Worm (Caenorhabditis elegans) whole organism, dauer: ENCODE data around the gene mod-1.
"Not testable (repeated sequence)": the region's sequence is repeated elsewhere in the genome, so short reads cannot be mapped to it uniquely, and the experiment has no call there.

ENCODE experiments used
- unc-62 ChIP-seq: sonication (generic microtip); optimal IDR thresholded peaks from 2 replicates; lab custom pipeline; 2017; ENCODE audit warnings: missing biosample characterization, missing genetic modification reagents, missing genetic modification characterization

mod-1 gene

DNA sequence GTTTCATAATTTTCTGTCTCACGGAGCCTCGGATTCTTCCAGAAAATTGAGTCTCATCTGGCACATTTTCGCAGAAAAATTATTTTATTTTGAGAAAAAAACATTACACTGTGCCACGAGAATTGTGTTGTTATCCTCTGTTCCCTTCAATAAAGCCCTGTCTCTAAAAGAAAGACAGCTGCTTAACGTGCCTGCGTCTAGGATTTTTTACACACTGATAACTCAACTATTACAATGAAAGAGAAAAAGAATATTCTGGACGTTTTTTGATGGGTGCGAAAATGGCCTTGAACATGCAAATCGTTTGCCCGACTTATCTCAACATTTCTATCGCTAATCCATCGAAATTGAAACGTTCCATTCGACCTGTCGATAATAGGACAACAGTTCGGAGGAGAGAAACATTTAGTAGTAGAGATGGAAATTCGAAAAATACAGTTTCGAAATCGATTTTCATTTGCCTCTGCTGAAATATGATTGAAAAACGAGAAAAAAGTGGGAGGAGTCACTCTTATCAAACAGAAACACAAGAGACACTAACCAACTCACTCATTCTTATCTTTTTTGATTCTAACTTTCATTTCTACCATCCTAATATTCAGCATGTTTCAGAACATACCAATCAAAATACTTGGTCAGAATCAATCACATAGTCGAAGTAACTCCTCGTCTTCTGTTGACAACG, 23.1 kb upstream of the mod-1 start:
- TF ChIP-seq unc-62 (GFP tag; lab: Kevin White, UChicago): no peak

DNA sequence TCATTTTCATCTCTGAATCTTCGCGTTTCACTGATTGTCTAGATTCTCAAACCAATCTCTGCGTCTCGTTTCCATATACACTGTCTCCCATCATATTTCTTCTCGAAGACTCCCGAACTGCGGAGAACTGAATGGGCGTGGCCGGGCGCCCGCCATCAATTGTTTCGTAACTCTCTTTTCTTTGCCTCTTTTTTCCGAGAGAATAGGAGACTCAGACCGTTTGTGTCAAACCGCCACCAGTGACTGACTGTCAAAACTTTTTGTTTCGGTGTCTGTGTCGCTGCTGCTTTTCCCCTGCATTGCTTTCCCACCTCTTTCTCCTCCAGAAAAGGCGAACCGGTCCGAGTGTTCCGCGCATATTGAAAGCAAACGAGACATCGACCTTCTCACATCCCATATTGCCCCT, 22.3 kb upstream of the mod-1 start, which contains the start of gene unc-23:
Gene unc-23 (plus strand): TSS at position 176 of the 406 bp plus-strand sequence.
- no peak for TF ChIP-seq unc-62 (GFP tag; lab: Kevin White, UChicago)

DNA sequence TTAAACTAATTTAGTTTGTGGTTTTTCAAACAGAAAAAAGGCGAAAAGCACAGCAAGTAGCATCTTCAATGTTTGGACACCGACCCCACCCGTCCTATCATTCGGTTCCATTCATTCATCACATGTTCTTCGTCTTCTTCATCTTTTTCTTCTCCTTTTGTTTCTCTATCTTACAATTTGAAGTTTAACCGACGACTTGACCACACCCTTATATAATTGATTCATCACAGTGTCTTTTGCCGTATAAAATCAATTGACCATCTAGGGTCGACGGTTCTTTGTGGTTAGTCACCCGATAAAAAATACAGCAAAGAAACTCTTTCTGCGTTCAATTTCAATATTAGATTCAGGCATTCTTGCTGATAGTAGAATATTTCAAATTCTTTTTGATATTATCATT, 21.3 kb upstream of the mod-1 start:
- no peak for TF ChIP-seq unc-62 (GFP tag; lab: Kevin White, UChicago)

DNA sequence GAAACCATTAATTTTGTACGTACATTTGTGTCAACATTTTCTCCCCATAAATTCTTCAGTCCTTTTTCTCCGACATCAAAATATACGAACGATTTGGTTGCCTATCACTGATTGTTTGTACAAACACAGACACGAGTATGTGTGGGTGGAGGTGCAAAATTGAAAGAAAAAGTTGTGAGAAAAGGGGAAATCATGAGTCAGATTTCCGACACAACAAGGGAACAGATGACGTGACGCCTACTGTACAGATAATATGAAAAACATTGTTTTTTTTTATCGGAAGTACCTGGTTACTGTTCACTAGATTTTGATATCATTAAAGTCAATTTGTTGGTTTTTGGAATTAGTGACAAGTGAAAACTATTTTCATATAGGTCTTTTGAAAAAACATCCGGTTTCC, 20.4 kb upstream of the mod-1 start:
- no peak for TF ChIP-seq unc-62 (GFP tag; lab: Kevin White, UChicago)

DNA sequence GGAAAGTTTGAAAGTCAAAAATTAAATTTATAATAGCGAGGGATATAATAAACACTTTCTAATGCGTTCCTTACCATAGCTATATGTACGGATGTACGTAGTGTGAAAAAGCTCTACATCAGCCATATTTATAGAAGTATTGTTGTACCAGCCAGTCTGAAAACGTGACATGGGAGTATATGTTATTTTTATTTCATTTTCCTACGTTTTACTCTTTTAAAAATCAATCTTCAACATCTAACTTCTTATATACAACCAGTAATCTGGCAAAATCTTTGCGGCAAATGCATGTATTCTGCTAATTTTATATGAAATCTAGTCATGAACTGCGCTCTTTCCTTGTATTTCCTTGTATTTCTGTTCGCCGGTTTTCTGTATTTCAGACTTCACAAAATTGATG, 18.5 kb upstream of the mod-1 start, which contains the start of gene H14N18.2:
Gene H14N18.2 (plus strand): TSS at position 301 of the 400 bp plus-strand sequence.
- no peak for TF ChIP-seq unc-62 (GFP tag; lab: Kevin White, UChicago)

DNA sequence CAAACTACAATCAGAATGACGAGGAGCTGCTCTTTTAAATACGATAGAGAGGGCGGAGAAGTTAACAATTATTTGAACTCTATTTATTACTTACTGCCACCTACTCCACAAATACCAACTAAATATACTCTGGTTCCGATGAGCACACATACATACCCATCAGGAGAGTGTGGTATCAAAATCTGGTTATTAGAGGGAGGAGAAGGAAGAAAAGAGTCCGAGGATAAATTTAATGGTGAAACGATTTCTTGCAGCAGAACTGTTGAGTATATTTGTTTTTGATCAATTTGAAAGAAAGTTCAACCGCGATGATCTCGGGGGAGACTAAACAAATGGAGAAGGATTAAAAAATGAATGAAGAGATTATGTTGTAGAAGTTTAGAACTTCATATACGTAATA, 15.1 kb upstream of the mod-1 start, which contains the start of gene H14N18.4:
Gene H14N18.4 (minus strand): TSS at position 12 of the 400 bp plus-strand sequence.
- no peak for TF ChIP-seq unc-62 (GFP tag; lab: Kevin White, UChicago)

DNA sequence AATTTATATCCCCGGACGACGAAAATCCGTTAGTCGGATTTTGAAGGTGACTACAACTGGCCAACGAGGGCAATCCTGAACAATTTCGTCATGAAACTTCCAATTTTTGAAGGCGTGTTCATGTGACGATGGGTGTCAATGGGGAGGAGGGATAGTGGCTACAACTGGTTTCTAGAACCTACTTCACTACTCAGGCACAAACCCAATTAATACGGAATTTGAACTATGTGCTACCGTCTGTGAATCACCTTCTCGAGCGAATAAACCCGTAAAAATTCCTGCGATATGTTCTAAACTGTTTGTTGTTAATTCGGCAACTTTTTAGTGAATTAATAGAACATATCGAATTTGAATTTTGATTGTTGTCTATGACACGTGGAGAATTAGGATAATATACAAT, 13.9 kb upstream of the mod-1 start:
- no peak for TF ChIP-seq unc-62 (GFP tag; lab: Kevin White, UChicago)

DNA sequence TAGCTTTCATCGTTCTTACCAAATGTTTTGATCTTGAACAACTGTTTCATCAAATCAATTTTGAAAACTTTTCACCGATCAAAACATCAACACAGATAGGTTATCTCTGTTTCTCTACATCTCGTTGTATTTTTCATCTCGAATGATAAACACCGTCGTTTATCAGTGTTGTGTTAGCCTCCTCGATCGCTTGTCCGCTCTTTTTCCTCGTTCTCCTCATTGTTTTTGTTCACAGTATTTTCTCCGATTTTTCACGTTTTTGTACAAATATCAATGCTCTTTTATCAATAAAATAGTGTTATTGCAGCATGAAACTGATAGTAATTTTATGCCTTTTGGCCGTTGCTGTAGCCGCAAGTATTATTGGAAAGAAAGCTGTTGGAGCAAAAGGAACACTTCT, 8.9 kb upstream of the mod-1 start, which contains the start of gene ttr-47:
Gene ttr-47 (plus strand): TSS at position 308 of the 400 bp plus-strand sequence.
- no peak for TF ChIP-seq unc-62 (GFP tag; lab: Kevin White, UChicago)

DNA sequence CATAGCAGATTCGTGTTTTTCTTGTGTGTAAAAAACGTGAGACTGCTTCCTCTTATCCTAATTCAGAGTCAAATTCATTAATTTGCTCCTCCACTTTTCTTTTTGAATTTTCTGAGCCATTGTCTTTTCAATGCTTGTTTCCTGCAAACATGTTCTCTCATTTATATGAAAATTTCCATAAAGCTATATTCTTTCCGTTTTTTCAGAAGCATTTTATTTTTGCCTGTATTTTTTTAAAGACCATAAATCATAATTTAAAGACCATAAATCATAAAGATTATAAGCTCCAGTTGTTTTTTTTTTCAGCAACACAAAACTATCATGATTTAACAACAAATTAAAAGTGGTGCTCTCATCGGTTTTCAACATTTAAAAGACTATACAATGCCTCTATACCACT, 6.9 kb downstream of the mod-1 start, which contains the start of gene frpr-11:
Gene frpr-11 (plus strand): TSS at position 301 of the 400 bp plus-strand sequence.
- TF ChIP-seq unc-62 (GFP tag; lab: Kevin White, UChicago): no peak

DNA sequence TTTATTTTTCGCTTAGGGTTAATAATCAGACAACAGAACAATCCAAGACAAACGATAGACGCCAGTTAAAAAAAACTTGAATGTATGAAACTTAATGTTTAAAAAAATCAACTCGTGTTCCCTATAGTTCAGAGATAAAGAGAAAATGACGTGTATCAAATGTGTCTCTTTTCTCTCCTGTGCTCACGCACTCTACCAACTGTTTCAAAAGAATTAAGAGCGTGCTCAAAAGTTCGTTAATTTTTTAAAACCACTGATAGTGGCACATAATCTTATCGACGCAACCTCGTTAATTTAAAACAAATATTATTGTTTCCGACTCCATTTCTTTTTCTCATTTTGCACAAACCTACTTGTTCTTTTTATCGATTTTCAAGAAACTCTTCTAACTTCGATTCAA, 8.2 kb downstream of the mod-1 start:
- TF ChIP-seq unc-62 (GFP tag; lab: Kevin White, UChicago): no peak

DNA sequence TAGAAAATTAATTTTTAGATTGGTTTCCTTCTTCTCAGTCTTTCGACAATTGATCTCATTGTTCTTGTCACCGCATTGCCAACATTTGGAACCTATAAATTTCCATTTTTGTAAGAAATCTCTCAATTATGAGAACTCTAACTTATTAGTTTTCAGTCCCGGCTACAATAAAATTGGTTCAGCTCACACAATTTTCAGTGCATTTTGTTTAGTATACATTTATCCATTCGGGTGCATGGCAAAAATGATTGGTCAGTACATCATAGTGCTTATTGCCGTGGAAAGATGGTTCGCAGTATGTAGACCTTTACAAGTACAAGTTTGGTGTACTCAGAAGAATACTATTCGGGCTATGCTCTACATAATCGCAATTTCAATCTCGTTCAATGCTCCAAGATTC, 9.9 kb downstream of the mod-1 start:
- TF ChIP-seq unc-62 (GFP tag; lab: Kevin White, UChicago): no peak

DNA sequence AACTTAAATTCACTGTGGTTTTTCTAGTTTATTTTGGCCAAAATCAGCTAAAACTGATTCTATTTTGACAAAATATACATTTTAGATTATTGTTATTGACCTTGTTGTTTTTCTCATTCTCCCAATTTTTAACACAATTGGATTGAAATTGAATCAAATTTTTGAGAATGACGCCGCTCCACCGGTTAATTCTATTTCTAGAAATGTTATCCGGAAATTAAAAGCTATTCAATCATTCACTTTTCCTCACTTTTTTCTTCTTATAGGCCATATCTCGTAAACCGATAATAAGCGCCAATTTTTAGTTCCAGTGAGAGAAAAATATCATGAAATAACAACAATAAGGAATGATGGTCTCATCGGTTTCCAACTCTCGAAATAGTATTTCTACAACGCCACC, 11.1 kb downstream of the mod-1 start, which contains the start of gene frpr-12:
Gene frpr-12 (plus strand): TSS at position 301 of the 400 bp plus-strand sequence.
- TF ChIP-seq unc-62 (GFP tag; lab: Kevin White, UChicago): no peak

DNA sequence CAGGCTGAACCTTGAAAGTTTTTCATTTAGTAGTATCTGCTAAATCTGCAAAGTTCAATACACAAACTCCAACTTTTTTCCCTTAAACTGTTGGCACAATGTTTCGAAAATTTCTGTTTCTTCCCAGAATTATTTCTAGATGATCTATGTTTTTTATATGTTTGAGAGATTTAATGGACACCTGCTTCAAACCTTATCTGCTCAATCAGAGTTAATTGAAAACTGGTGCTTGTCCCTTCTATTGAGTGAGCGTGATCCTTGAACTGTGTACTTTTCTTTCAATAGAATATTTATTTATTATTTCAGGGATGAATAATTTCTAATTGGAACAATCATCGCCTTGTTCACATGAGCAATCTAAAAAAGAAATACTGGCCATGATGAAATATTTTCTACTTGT, 15.1 kb downstream of the mod-1 start, which contains the start of gene frpr-13:
Gene frpr-13 (plus strand): TSS at position 301 of the 400 bp plus-strand sequence.
- no peak for TF ChIP-seq unc-62 (GFP tag; lab: Kevin White, UChicago)

DNA sequence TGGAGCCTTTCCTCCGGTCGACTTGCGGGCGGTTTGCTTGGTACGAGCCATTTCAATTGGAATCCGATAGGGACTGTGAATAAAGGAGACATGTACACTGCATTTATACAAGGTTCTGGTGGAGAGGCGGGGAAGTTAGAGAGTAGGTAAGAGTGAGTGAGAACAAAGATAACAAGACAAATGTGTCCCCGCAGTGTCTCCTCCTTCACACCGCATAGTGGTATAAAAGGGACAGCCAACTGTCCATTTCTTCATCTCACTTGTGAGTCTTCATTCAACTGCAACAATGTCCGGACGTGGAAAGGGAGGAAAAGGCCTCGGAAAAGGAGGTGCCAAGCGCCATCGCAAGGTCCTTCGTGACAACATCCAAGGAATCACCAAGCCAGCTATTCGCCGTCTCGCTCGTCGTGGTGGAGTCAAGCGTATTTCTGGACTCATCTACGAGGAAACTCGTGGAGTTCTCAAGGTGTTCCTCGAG, 15.9 kb downstream of the mod-1 start, which contains the start of the genes his-17 and his-18:
Gene his-17 (minus strand): TSS at position 51 of the 478 bp plus-strand sequence.
Gene his-18 (plus strand): TSS at position 287 of the 478 bp plus-strand sequence.
- TF ChIP-seq unc-62 (GFP tag; lab: Kevin White, UChicago): not testable (repeated sequence)

DNA sequence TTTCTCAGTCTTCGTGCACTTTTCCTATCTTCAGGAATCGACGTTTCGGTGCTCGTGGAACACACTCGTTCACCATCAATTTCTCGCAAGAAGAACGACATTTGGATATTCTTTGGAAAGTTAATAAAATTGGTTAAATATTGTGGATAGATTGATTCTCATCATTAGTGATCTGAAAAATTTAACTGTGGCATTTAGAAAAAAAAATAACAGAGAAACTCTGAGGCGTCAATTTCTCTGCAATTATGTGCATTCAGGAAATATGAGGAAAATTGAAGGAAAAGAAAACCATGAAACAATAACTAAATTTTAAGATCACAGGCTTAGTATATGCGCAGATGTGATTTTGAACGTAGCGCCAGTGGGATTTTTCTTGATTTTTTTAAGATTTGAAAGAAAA, 51.9 kb downstream of the mod-1 start, which contains the start of gene F07B7.12:
Gene F07B7.12 (minus strand): TSS at position 101 of the 400 bp plus-strand sequence.
- not testable (repeated sequence) for TF ChIP-seq unc-62 (GFP tag; lab: Kevin White, UChicago)
